Worm (Caenorhabditis elegans) whole organism, L3 larva: Measurements from ENCODE around the gene pxn-1.

Experiments used
- R02D3.7 ChIP-seq: fragments of 150-350 bp; optimal IDR thresholded peaks from 2 replicates; lab custom pipeline; 2014; ENCODE audit warnings: missing biosample characterization, missing genetic modification characterization
- ceh-16 ChIP-seq: sonication (generic microtip); optimal IDR thresholded peaks from 2 replicates; lab custom pipeline; 2017; ENCODE audit warnings: missing biosample characterization, missing genetic modification characterization
- ceh-28 ChIP-seq: fragments of 150-350 bp; optimal IDR thresholded peaks from 2 replicates; lab custom pipeline; 2014; ENCODE audit warnings: missing biosample characterization, missing genetic modification reagents, missing genetic modification characterization
- ceh-82 ChIP-seq: fragments of 150-350 bp; optimal IDR thresholded peaks from 2 replicates; lab custom pipeline; 2014; ENCODE audit warnings: missing biosample characterization, missing genetic modification characterization
- daf-12 ChIP-seq: fragments of 150-350 bp; optimal IDR thresholded peaks from 2 replicates; lab custom pipeline; 2014; ENCODE audit warnings: missing biosample characterization, missing genetic modification reagents, missing genetic modification characterization
- egl-27 ChIP-seq: sonication (generic microtip); optimal IDR thresholded peaks from 4 replicates; lab custom pipeline; 2017; ENCODE audit warnings: missing biosample characterization, missing genetic modification reagents, missing genetic modification characterization
- egl-5 ChIP-seq: fragments of 150-350 bp; optimal IDR thresholded peaks from 2 replicates; lab custom pipeline; 2017; ENCODE audit warnings: missing biosample characterization, missing genetic modification reagents, missing genetic modification characterization, inconsistent platforms
- elt-1 ChIP-seq: fragments of 150-350 bp; optimal IDR thresholded peaks from 2 replicates; lab custom pipeline; 2014; ENCODE audit warnings: missing biosample characterization, missing genetic modification characterization
- elt-3 ChIP-seq, 3 experiments: fragments of 150-350 bp in 1 of 3; sonication (generic microtip) in 2 of 3; optimal IDR thresholded peaks; 2 replicates in 2 of 3; 4 replicates in 1 of 3; lab custom pipeline; 2014 to 2017; ENCODE audit warnings: missing biosample characterization in 3 of 3, missing genetic modification characterization in 3 of 3
- eor-1 ChIP-seq, 2 experiments: fragments of 150-350 bp; optimal IDR thresholded peaks; 2 replicates each; lab custom pipeline; 2014 to 2018; ENCODE audit warnings: missing biosample characterization in 2 of 2, missing genetic modification characterization in 2 of 2
- fkh-2 ChIP-seq: fragments of 150-350 bp; optimal IDR thresholded peaks from 2 replicates; lab custom pipeline; 2014; ENCODE audit warnings: missing biosample characterization, missing genetic modification reagents, missing genetic modification characterization
- fos-1 ChIP-seq: fragments of 150-350 bp; optimal IDR thresholded peaks from 2 replicates; lab custom pipeline; 2014; ENCODE audit warnings: missing biosample characterization, missing genetic modification characterization
- jun-1 ChIP-seq: fragments of 150-350 bp; optimal IDR thresholded peaks from 2 replicates; lab custom pipeline; 2014; ENCODE audit warnings: missing biosample characterization, missing genetic modification reagents, missing genetic modification characterization
- lin-39 ChIP-seq: fragments of 150-350 bp; optimal IDR thresholded peaks from 2 replicates; lab custom pipeline; 2018; ENCODE audit warnings: missing biosample characterization, missing genetic modification reagents, missing genetic modification characterization
- lsy-12 ChIP-seq: sonication (generic microtip); optimal IDR thresholded peaks from 2 replicates; lab custom pipeline; 2016; ENCODE audit warnings: mild to moderate bottlenecking, missing genetic modification characterization, missing compliant biosample characterization
- mdl-1 ChIP-seq: fragments of 150-350 bp; optimal IDR thresholded peaks from 2 replicates; lab custom pipeline; 2014; ENCODE audit warnings: missing biosample characterization, missing genetic modification characterization
- nfya-1 ChIP-seq: sonication (generic microtip); optimal IDR thresholded peaks from 2 replicates; lab custom pipeline; 2017; ENCODE audit warnings: missing genetic modification characterization, mild to moderate bottlenecking, missing compliant biosample characterization, antibody characterized with exemption, moderate library complexity; ENCODE audit not compliant: insufficient read depth
- nhr-11 ChIP-seq: fragments of 150-350 bp; optimal IDR thresholded peaks from 2 replicates; lab custom pipeline; 2014; ENCODE audit warnings: missing biosample characterization, missing genetic modification characterization
- nhr-23 ChIP-seq: fragments of 150-350 bp; optimal IDR thresholded peaks from 2 replicates; lab custom pipeline; 2014; ENCODE audit warnings: missing biosample characterization, missing genetic modification reagents, missing genetic modification characterization
- nhr-237 ChIP-seq: fragments of 150-350 bp; optimal IDR thresholded peaks from 2 replicates; lab custom pipeline; 2014; ENCODE audit warnings: missing biosample characterization, missing genetic modification characterization
- nhr-25 ChIP-seq: sonication (generic microtip); optimal IDR thresholded peaks from 2 replicates; lab custom pipeline; 2017; ENCODE audit warnings: missing biosample characterization, missing genetic modification characterization
- nhr-28 ChIP-seq: fragments of 150-350 bp; optimal IDR thresholded peaks from 2 replicates; lab custom pipeline; 2014; ENCODE audit warnings: missing biosample characterization, missing genetic modification characterization
- nhr-43 ChIP-seq: sonication (generic microtip); optimal IDR thresholded peaks from 2 replicates; lab custom pipeline; 2016; ENCODE audit warnings: mild to moderate bottlenecking, missing genetic modification characterization, missing compliant biosample characterization; ENCODE audit not compliant: poor library complexity, severe bottlenecking
- nhr-67 ChIP-seq: fragments of 150-350 bp; optimal IDR thresholded peaks from 2 replicates; lab custom pipeline; 2014; ENCODE audit warnings: missing biosample characterization, missing genetic modification characterization
- nhr-76 ChIP-seq: fragments of 150-350 bp; sonication (generic microtip); optimal IDR thresholded peaks from 5 replicates; lab custom pipeline; 2014; ENCODE audit warnings: missing biosample characterization, missing genetic modification characterization
- nhr-77 ChIP-seq: fragments of 150-350 bp; optimal IDR thresholded peaks from 2 replicates; lab custom pipeline; 2014; ENCODE audit warnings: missing biosample characterization, missing genetic modification characterization
- pqm-1 ChIP-seq: fragments of 150-350 bp; optimal IDR thresholded peaks from 2 replicates; lab custom pipeline; 2017; ENCODE audit warnings: missing biosample characterization, missing genetic modification characterization, inconsistent platforms
- sea-2 ChIP-seq: fragments of 150-350 bp; sonication (generic microtip); optimal IDR thresholded peaks from 4 replicates; lab custom pipeline; 2014; ENCODE audit warnings: missing biosample characterization, missing genetic modification reagents, missing genetic modification characterization
- skn-1 ChIP-seq: fragments of 150-350 bp; optimal IDR thresholded peaks from 2 replicates; lab custom pipeline; 2014; ENCODE audit warnings: missing biosample characterization, missing genetic modification characterization
- tbx-2 ChIP-seq: sonication (generic microtip); optimal IDR thresholded peaks from 2 replicates; lab custom pipeline; 2016; ENCODE audit warnings: mild to moderate bottlenecking, missing genetic modification characterization, missing compliant biosample characterization
- unc-39 ChIP-seq: sonication (generic microtip); optimal IDR thresholded peaks from 4 replicates; lab custom pipeline; 2017; ENCODE audit warnings: missing biosample characterization, missing genetic modification characterization
- unc-62 ChIP-seq: fragments of 150-350 bp; sonication (generic microtip); optimal IDR thresholded peaks from 4 replicates; lab custom pipeline; 2014; ENCODE audit warnings: missing biosample characterization, missing genetic modification reagents, missing genetic modification characterization
- zag-1 ChIP-seq: fragments of 150-350 bp; optimal IDR thresholded peaks from 2 replicates; lab custom pipeline; 2014; ENCODE audit warnings: missing biosample characterization, missing genetic modification characterization
- ztf-11 ChIP-seq: fragments of 150-350 bp; optimal IDR thresholded peaks from 2 replicates; lab custom pipeline; 2014; ENCODE audit warnings: missing biosample characterization, missing genetic modification characterization
- ztf-4 ChIP-seq: fragments of 150-350 bp; optimal IDR thresholded peaks from 2 replicates; lab custom pipeline; 2014; ENCODE audit warnings: missing biosample characterization, missing genetic modification characterization

The pxn-1 gene

DNA sequence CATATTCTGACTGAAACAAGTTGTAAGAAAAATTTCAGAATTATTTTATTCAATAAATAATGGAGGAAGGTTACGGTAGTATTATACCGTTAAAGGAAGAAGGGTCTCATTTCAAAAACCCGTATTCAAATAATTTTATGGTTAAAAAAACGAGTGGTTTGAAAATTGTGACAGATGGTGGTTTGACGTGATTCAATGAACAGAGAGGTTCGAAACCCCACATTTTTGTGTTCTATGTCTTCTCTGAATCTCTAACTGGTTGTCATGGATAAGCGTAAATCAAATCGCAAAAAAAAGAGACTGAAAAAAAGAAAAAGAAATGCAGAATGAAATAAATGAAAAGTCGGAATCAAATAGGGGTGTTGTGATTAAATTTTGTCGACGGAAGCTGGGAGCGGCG is 12.6 kb downstream of the pxn-1 start, which contains the start of gene ZK994.6:
ZK994.6 (minus strand) TSS at position 101 of the 400 bp plus-strand sequence.
- TF ChIP-seq mdl-1 = no peak
- TF ChIP-seq R02D3.7 (tag; lab: Kevin White, UChicago) = no peak
- TF ChIP-seq nfya-1 (tag; lab: Kevin White, UChicago) = no peak
- TF ChIP-seq sea-2 (GFP tag; lab: Kevin White, UChicago) = no peak
- no peak for TF ChIP-seq ceh-82 (tag; lab: Kevin White, UChicago)
- no peak for TF ChIP-seq elt-3 (tag; optimal IDR thresholded peaks at IDR 0.05; lab: Kevin White, UChicago)
- TF ChIP-seq nhr-28 = no peak
- TF ChIP-seq tbx-2 (tag; lab: Kevin White, UChicago) = no peak
- no peak for TF ChIP-seq unc-62 (GFP tag; lab: Kevin White, UChicago)
- no peak for TF ChIP-seq nhr-43
- no peak for TF ChIP-seq lin-39 (tag; lab: Kevin White, UChicago)
- no peak for TF ChIP-seq ztf-4 (tag; lab: Kevin White, UChicago)
- TF ChIP-seq nhr-76 (tag; lab: Kevin White, UChicago) = no peak
- no peak for TF ChIP-seq daf-12 (tag; lab: Kevin White, UChicago)

ce11 chrV:8513361-8513760 is 18.7 kb downstream of the pxn-1 start, which contains the start of gene F45F2.9:
Gene F45F2.9, minus strand, starts transcription at chrV:8513461.
- TF ChIP-seq nfya-1 (tag; lab: Kevin White, UChicago) = no peak
- no peak for TF ChIP-seq ztf-11 (tag; lab: Kevin White, UChicago)
- TF ChIP-seq tbx-2 (tag; lab: Kevin White, UChicago) = no peak
- TF ChIP-seq nhr-67 (tag; lab: Kevin White, UChicago) = no peak
- TF ChIP-seq nhr-77 = no peak
- no peak for TF ChIP-seq nhr-43
- TF ChIP-seq egl-5 (tag; lab: Kevin White, UChicago) = no peak
- TF ChIP-seq eor-1 (tag; optimal IDR thresholded peaks at IDR 0.05; lab: Kevin White, UChicago) = no peak
- TF ChIP-seq nhr-25 (tag; lab: Kevin White, UChicago) = no peak
- no peak for TF ChIP-seq nhr-11 (tag; lab: Kevin White, UChicago)

DNA sequence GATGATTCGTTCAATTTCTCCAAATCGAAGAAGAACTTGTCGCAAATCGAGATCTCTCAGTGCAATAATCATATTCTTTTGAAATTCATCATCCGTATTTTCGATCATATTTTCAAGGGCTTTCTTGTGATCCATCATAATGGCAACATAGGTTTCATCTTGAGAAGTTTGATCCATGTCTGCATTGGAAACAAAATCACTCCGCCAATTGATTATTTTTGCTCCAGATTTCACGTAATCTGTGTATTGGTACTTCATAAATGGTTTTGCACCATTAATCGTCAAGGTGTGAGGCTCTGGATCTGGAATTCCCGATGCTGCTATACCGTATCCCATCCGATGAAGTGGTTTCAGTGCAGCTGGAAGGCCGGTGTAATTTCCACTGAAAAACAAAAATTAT is 21.7 kb downstream of the pxn-1 start:
- TF ChIP-seq fkh-2 (tag; lab: Kevin White, UChicago) (no peak), nhr-67 (tag; lab: Kevin White, UChicago) (no peak), nhr-11 (tag; lab: Kevin White, UChicago) (no peak), R02D3.7 (tag; lab: Kevin White, UChicago) (no peak), fos-1 (tag; lab: Kevin White, UChicago) (no peak)

DNA sequence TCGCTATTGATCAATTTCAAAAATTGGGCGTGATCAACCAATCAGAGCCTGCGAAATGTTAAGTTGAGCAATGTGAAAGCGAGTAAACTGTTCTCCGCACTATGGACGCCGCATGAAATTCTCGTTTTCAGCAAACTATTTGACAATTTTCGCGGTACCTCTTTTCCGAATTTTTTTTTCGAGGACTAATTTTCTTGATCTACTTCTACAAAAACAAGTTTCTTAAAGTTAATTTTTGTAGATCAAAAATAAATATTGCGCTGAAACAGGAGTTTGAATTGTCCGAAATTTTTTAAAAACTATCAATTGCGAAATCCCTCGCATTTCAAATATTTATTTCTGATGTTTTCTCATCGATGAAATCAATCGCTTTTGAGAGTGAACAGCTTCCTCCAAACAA is 23.0 kb downstream of the pxn-1 start:
- TF ChIP-seq lsy-12 (tag; lab: Kevin White, UChicago) (no peak), skn-1 (tag; lab: Kevin White, UChicago) (no peak), tbx-2 (tag; lab: Kevin White, UChicago) (no peak), elt-1 (tag; lab: Kevin White, UChicago) (no peak), nhr-77 (no peak), zag-1 (tag; lab: Kevin White, UChicago) (no peak), nhr-28 (no peak), ceh-28 (no peak), pqm-1 (tag; lab: Kevin White, UChicago) (no peak), egl-27 (tag; lab: Kevin White, UChicago) (no peak), mdl-1 (no peak), unc-39 (tag; lab: Kevin White, UChicago) (no peak), nhr-23 (tag; lab: Kevin White, UChicago) (no peak), sea-2 (GFP tag; lab: Kevin White, UChicago) (no peak), lin-39 (tag; lab: Kevin White, UChicago) (no peak), elt-3 (tag; optimal IDR thresholded peaks at IDR 0.05; lab: Kevin White, UChicago) (no peak), ceh-16 (tag; lab: Kevin White, UChicago) (no peak), nhr-237 (tag; lab: Kevin White, UChicago) (no peak), nhr-25 (tag; lab: Kevin White, UChicago) (no peak), jun-1 (tag; lab: Kevin White, UChicago) (no peak)
